Worm (Caenorhabditis elegans) whole organism, L4 larva: ENCODE measurements around the gene B0238.9.

Experiments used
- D1046.2 ChIP-seq: fragments of 200-800 bp; sonication (Bioruptor generic); IDR thresholded peaks from 2 replicates; pipeline ENCODE4 v1.3.6; 2022; ENCODE audit warnings: missing genetic modification characterization, missing compliant biosample characterization
- F10B5.3 ChIP-seq: sonication (generic microtip); optimal IDR thresholded peaks from 2 replicates; lab custom pipeline; 2016; ENCODE audit warnings: mild to moderate bottlenecking, missing genetic modification characterization, missing compliant biosample characterization
- F37D6.2 ChIP-seq: sonication (generic microtip); optimal IDR thresholded peaks from 2 replicates; lab custom pipeline; 2016; ENCODE audit warnings: mild to moderate bottlenecking, missing genetic modification characterization, missing compliant biosample characterization
- F44E2.7 ChIP-seq: fragments of 200-800 bp; sonication (Bioruptor generic); IDR thresholded peaks from 2 replicates; pipeline ENCODE4 v2.1.2; 2022; ENCODE audit warnings: missing genetic modification characterization, missing compliant biosample characterization
- Y105C5A.15 ChIP-seq: fragments of 200-800 bp; sonication (Bioruptor generic); IDR thresholded peaks from 2 replicates; pipeline ENCODE4 v1.3.6; 2022; ENCODE audit warnings: missing genetic modification characterization, missing compliant biosample characterization
- Y75B8A.6 ChIP-seq: fragments of 200-800 bp; sonication (Bioruptor generic); IDR thresholded peaks from 2 replicates; pipeline ENCODE4 v1.3.6; 2022; ENCODE audit warnings: missing genetic modification reagents, missing genetic modification characterization, missing compliant biosample characterization
- ZK337.2 ChIP-seq: fragments of 200-800 bp; sonication (Bioruptor generic); IDR thresholded peaks from 2 replicates; pipeline ENCODE4 v1.3.6; 2022; ENCODE audit warnings: missing genetic modification reagents, missing genetic modification characterization, missing compliant biosample characterization
- ama-1 ChIP-seq: fragments of 150-350 bp; optimal IDR thresholded peaks from 2 replicates; lab custom pipeline; 2014; ENCODE audit warnings: inconsistent platforms, mixed read lengths
- arid-1 ChIP-seq: fragments of 200-800 bp; sonication (Bioruptor generic); conservative IDR thresholded peaks from 2 replicates; pipeline ENCODE4 v1.3.6; 2022; ENCODE audit warnings: missing genetic modification reagents, missing genetic modification characterization, missing compliant biosample characterization
- attf-4 ChIP-seq: sonication (generic microtip); optimal IDR thresholded peaks from 3 replicates; lab custom pipeline; 2017; ENCODE audit warnings: missing biosample characterization, missing genetic modification characterization
- ceh-20 ChIP-seq: fragments of 200-800 bp; sonication (Bioruptor generic); IDR thresholded peaks from 2 replicates; pipeline ENCODE4 v1.3.6; 2022; ENCODE audit warnings: missing genetic modification reagents, missing genetic modification characterization, missing compliant biosample characterization
- ctbp-1 ChIP-seq: fragments of 200-800 bp; sonication (Bioruptor generic); IDR thresholded peaks from 2 replicates; pipeline ENCODE4 v1.3.6; 2022; ENCODE audit warnings: missing genetic modification reagents, missing genetic modification characterization, missing compliant biosample characterization
- daf-16 ChIP-seq, 3 experiments: sonication (generic microtip); optimal IDR thresholded peaks; 2 replicates each; lab custom pipeline; 2016 to 2017; ENCODE audit warnings: missing genetic modification characterization in 3 of 3, missing genetic modification reagents in 3 of 3, mild to moderate bottlenecking in 2 of 3, missing compliant biosample characterization in 2 of 3, missing biosample characterization in 1 of 3, moderate library complexity in 1 of 3
- dmd-6 ChIP-seq: fragments of 200-800 bp; sonication (Bioruptor generic); IDR thresholded peaks from 2 replicates; pipeline ENCODE4 v1.3.6; 2022; ENCODE audit warnings: missing genetic modification reagents, missing genetic modification characterization, missing compliant biosample characterization
- duxl-1 ChIP-seq: sonication (generic microtip); optimal IDR thresholded peaks from 2 replicates; lab custom pipeline; 2016; ENCODE audit warnings: mild to moderate bottlenecking, missing genetic modification characterization, moderate library complexity, missing compliant biosample characterization; ENCODE audit not compliant: poor library complexity
- dve-1 ChIP-seq: sonication (generic microtip); optimal IDR thresholded peaks from 2 replicates; lab custom pipeline; 2017; ENCODE audit warnings: antibody characterized with exemption, mild to moderate bottlenecking, missing genetic modification characterization, missing compliant biosample characterization; ENCODE audit not compliant: insufficient read depth
- fkh-10 ChIP-seq: fragments of 150-350 bp; optimal IDR thresholded peaks from 2 replicates; lab custom pipeline; 2014; ENCODE audit warnings: missing biosample characterization, missing genetic modification reagents, missing genetic modification characterization
- gei-8 ChIP-seq: fragments of 200-800 bp; sonication (Bioruptor generic); optimal IDR thresholded peaks from 2 replicates; lab custom pipeline; 2018; ENCODE audit warnings: mild to moderate bottlenecking, missing genetic modification characterization, missing compliant biosample characterization
- hif-1 ChIP-seq, 2 experiments: sonication (generic microtip); optimal IDR thresholded peaks; 2 replicates each; lab custom pipeline; 2016 to 2017; ENCODE audit warnings: missing compliant biosample characterization in 2 of 2, missing genetic modification characterization in 2 of 2, missing genetic modification reagents in 2 of 2, missing genotype in 2 of 2, mild to moderate bottlenecking in 1 of 2
- hlh-11 ChIP-seq: fragments of 200-800 bp; sonication (Bioruptor generic); optimal IDR thresholded peaks from 2 replicates; lab custom pipeline; 2018; ENCODE audit warnings: mild to moderate bottlenecking, missing genetic modification characterization, missing compliant biosample characterization
- hlh-30 ChIP-seq: sonication (generic microtip); optimal IDR thresholded peaks from 2 replicates; lab custom pipeline; 2017; ENCODE audit warnings: antibody characterized with exemption, mild to moderate bottlenecking, missing genetic modification characterization, missing compliant biosample characterization; ENCODE audit not compliant: insufficient read depth
- jun-1 ChIP-seq: fragments of 150-350 bp; optimal IDR thresholded peaks from 2 replicates; lab custom pipeline; 2014; ENCODE audit warnings: missing biosample characterization, missing genetic modification reagents, missing genetic modification characterization
- lin-1 ChIP-seq: fragments of 200-800 bp; sonication (Bioruptor generic); IDR thresholded peaks from 2 replicates; pipeline ENCODE4 v1.3.6; 2022; ENCODE audit warnings: missing genetic modification reagents, missing genetic modification characterization, missing compliant biosample characterization
- lin-38 ChIP-seq: fragments of 200-800 bp; sonication (Bioruptor generic); IDR thresholded peaks from 2 replicates; pipeline ENCODE4 v1.3.6; 2022; ENCODE audit warnings: missing genetic modification reagents, missing genetic modification characterization, missing compliant biosample characterization
- lir-3 ChIP-seq: sonication (generic microtip); optimal IDR thresholded peaks from 2 replicates; lab custom pipeline; 2016; ENCODE audit warnings: mild to moderate bottlenecking, missing genetic modification characterization, missing compliant biosample characterization
- madf-5 ChIP-seq, 2 experiments: fragments of 200-800 bp; sonication (Bioruptor generic); IDR thresholded peaks; 2 replicates each; pipeline ENCODE4 v1.3.6; 2022; ENCODE audit warnings: missing compliant biosample characterization in 2 of 2, missing genetic modification characterization in 2 of 2
- madf-9 ChIP-seq: fragments of 200-800 bp; sonication (Bioruptor generic); conservative IDR thresholded peaks from 2 replicates; pipeline ENCODE4 v1.3.6; 2022; ENCODE audit warnings: missing genetic modification reagents, missing genetic modification characterization, missing compliant biosample characterization
- mdt-29 ChIP-seq: fragments of 200-800 bp; sonication (Bioruptor generic); IDR thresholded peaks from 2 replicates; pipeline ENCODE4 v1.3.6; 2022; ENCODE audit warnings: missing genetic modification reagents, missing genetic modification characterization, missing compliant biosample characterization
- mes-2 ChIP-seq: sonication (generic microtip); optimal IDR thresholded peaks from 2 replicates; lab custom pipeline; 2016; ENCODE audit warnings: missing genotype, mild to moderate bottlenecking, missing genetic modification characterization, missing compliant biosample characterization; ENCODE audit not compliant: poor library complexity, severe bottlenecking
- mxl-2 ChIP-seq: fragments of 200-800 bp; sonication (Bioruptor generic); conservative IDR thresholded peaks from 2 replicates; pipeline ENCODE4 v1.3.6; 2022; ENCODE audit warnings: missing genetic modification reagents, missing genetic modification characterization, missing compliant biosample characterization
- nhr-28 ChIP-seq: fragments of 150-350 bp; optimal IDR thresholded peaks from 2 replicates; lab custom pipeline; 2014; ENCODE audit warnings: missing biosample characterization, missing genetic modification characterization
- nhr-41 ChIP-seq: fragments of 200-800 bp; sonication (Bioruptor generic); IDR thresholded peaks from 2 replicates; pipeline ENCODE4 v1.3.6; 2022; ENCODE audit warnings: missing genetic modification reagents, missing genetic modification characterization, missing compliant biosample characterization
- nhr-42 ChIP-seq: fragments of 200-800 bp; sonication (Bioruptor generic); IDR thresholded peaks from 2 replicates; pipeline ENCODE4 v1.3.6; 2022; ENCODE audit warnings: missing genetic modification characterization, missing compliant biosample characterization
- nhr-48 ChIP-seq: sonication (generic microtip); optimal IDR thresholded peaks from 2 replicates; lab custom pipeline; 2016; ENCODE audit warnings: mild to moderate bottlenecking, missing genetic modification characterization, missing compliant biosample characterization
- nhr-6 ChIP-seq: fragments of 150-350 bp; optimal IDR thresholded peaks from 2 replicates; lab custom pipeline; 2014; ENCODE audit warnings: missing biosample characterization, missing genetic modification characterization
- pha-4 ChIP-seq, 2 experiments: fragments of 150-350 bp in 1 of 2; fragments of 200-800 bp in 1 of 2; sonication (Bioruptor generic) in 1 of 2; IDR thresholded peaks in 1 of 2; optimal IDR thresholded peaks in 1 of 2; 2 replicates each; pipeline versions ENCODE4 v1.3.6 to Lab custom; 2014 to 2022; ENCODE audit warnings: missing genetic modification characterization in 2 of 2, missing genetic modification reagents in 2 of 2, missing biosample characterization in 1 of 2, missing compliant biosample characterization in 1 of 2
- php-3 ChIP-seq: fragments of 200-800 bp; sonication (Bioruptor generic); IDR thresholded peaks from 2 replicates; pipeline ENCODE4 v1.3.6; 2022; ENCODE audit warnings: missing genetic modification reagents, missing genetic modification characterization, missing compliant biosample characterization
- pqm-1 ChIP-seq: sonication (generic microtip); optimal IDR thresholded peaks from 2 replicates; lab custom pipeline; 2017; ENCODE audit warnings: missing biosample characterization, missing genetic modification characterization
- rbr-2 ChIP-seq: sonication (generic microtip); optimal IDR thresholded peaks from 2 replicates; lab custom pipeline; 2016; ENCODE audit warnings: missing genotype, missing genetic modification characterization, missing compliant biosample characterization
- saeg-2 ChIP-seq: fragments of 200-800 bp; sonication (Bioruptor generic); IDR thresholded peaks from 2 replicates; pipeline ENCODE4 v1.3.6; 2022; ENCODE audit warnings: missing genetic modification reagents, missing genetic modification characterization, missing compliant biosample characterization
- set-16 ChIP-seq: fragments of 200-800 bp; sonication (Bioruptor generic); IDR thresholded peaks from 2 replicates; pipeline ENCODE4 v1.3.6; 2022; ENCODE audit warnings: missing genetic modification reagents, missing genetic modification characterization, missing compliant biosample characterization
- snpc-1.2 ChIP-seq: fragments of 200-800 bp; sonication (Bioruptor generic); IDR thresholded peaks from 2 replicates; pipeline ENCODE4 v1.3.6; 2022; ENCODE audit warnings: missing genetic modification reagents, missing genetic modification characterization, missing compliant biosample characterization
- tra-1 ChIP-seq: fragments of 200-800 bp; sonication (Bioruptor generic); IDR thresholded peaks from 2 replicates; pipeline ENCODE4 v1.3.6; 2022; ENCODE audit warnings: missing genetic modification reagents, missing genetic modification characterization, missing compliant biosample characterization
- unc-62 ChIP-seq, 3 experiments: fragments of 150-350 bp in 1 of 3; sonication (generic microtip); optimal IDR thresholded peaks in 2 of 3; peaks in 1 of 3; 1 replicate in 1 of 3; 2 replicates in 2 of 3; lab custom pipeline; 2014 to 2017; ENCODE audit warnings: missing biosample characterization in 3 of 3, missing genetic modification characterization in 3 of 3, missing genetic modification reagents in 3 of 3, missing genotype in 1 of 3
- zfp-2 ChIP-seq: sonication (generic microtip); optimal IDR thresholded peaks from 2 replicates; lab custom pipeline; 2016; ENCODE audit warnings: mild to moderate bottlenecking, missing genetic modification characterization, missing compliant biosample characterization
- ztf-11 ChIP-seq: fragments of 150-350 bp; optimal IDR thresholded peaks from 2 replicates; lab custom pipeline; 2014; ENCODE audit warnings: missing biosample characterization, missing genetic modification characterization

The B0238.9 gene

DNA sequence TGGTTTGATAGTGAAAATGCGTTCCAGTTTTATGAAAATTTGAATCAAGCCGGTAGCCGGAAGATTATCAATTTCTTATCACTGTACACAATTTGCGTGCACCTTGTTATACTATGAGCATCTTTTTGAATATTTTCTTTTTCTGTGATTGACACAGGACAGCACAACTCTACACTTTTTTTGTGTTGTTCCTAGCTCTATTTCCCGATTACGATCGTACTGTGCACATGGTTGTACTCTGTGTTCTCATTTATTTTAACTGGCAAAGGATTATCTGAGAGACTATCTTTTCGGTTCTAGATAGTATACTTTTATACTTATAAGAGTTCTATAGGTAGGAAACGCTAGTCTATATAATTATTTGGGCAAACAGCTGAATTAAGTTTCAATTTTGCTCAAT, 5.9 kb downstream of the B0238.9 start:
- TF ChIP-seq daf-16 (GFP tag; optimal IDR thresholded peaks at IDR 0.05; lab: Kevin White, UChicago) (no peak), daf-16 (tag; optimal IDR thresholded peaks at IDR 0.05; lab: Kevin White, UChicago) (peak; percentile 51), dmd-6 (peak; percentile 53), rbr-2 (tag; lab: Kevin White, UChicago) (no peak), mes-2 (no peak), ztf-11 (tag; lab: Kevin White, UChicago) (no peak), fkh-10 (GFP tag; lab: Kevin White, UChicago) (no peak), F44E2.7 (no peak), lin-38 (0 out of 2 replicates have a peak, but pooled peaks have one; percentile 7), F10B5.3 (no peak), nhr-28 (peak; percentile 7)

DNA sequence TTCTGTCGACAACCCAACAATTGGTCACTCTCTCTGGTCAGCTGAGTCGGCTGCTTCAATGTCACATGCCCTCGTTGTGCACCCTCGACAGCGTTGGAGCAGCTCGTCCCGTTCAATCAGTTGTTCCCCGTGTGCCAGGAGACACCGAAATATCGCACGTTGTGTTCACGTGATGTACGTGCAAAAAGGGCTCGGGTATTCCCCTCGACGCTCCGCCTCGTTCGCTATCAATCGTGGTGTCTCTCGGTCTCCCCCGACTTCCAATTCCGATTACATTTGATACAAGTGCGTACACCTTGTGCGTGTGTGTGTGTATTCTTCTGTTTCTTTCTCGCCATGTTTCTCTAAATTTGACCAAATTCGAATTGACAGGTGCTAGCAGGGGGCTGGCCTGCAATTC, 6.4 kb downstream of the B0238.9 start:
- TF ChIP-seq unc-62 (GFP tag; optimal IDR thresholded peaks at IDR 0.05 in 1 of 2; lab: Kevin White, UChicago): peak in 1 of 2 experiments; percentile 93
- no peak for TF ChIP-seq unc-62 (tag; optimal IDR thresholded peaks at IDR 0.05; lab: Kevin White, UChicago)
- peak; percentile 46; the same call in 1 of the 2 replicates for TF ChIP-seq mdt-29
- no peak for TF ChIP-seq snpc-1.2 (GFP tag; lab: Robert Waterston, UW)
- TF ChIP-seq set-16: peak; percentile 70
- no peak for TF ChIP-seq nhr-6 (tag; lab: Kevin White, UChicago)
- TF ChIP-seq duxl-1 (tag; lab: Kevin White, UChicago): peak; percentile 74
- 0 out of 2 replicates have a peak, but pooled peaks have one; percentile 20 for TF ChIP-seq nhr-41 (GFP tag; lab: Robert Waterston, UW)
- peak; percentile 57; the same call in 1 of the 2 replicates for TF ChIP-seq nhr-42 (GFP tag; lab: Robert Waterston, UW)
- no peak; the same call in 1 of the 2 replicates for TF ChIP-seq pha-4 (GFP tag; IDR thresholded peaks at IDR 0.05; lab: Robert Waterston, UW)
- no peak for TF ChIP-seq pha-4 (tag; optimal IDR thresholded peaks at IDR 0.05; lab: Kevin White, UChicago)
- peak; percentile 42 to 80 for TF ChIP-seq daf-16 (GFP tag; optimal IDR thresholded peaks at IDR 0.05; lab: Kevin White, UChicago)
- peak; percentile 76 for TF ChIP-seq daf-16 (tag; optimal IDR thresholded peaks at IDR 0.05; lab: Kevin White, UChicago)
- peak; percentile 40; the same call in 1 of the 2 replicates for TF ChIP-seq php-3 (GFP tag; lab: Robert Waterston, UW)
- no peak for TF ChIP-seq lir-3
- TF ChIP-seq Y105C5A.15 (GFP tag; lab: Robert Waterston, UW): no peak
- TF ChIP-seq ctbp-1 (GFP tag; lab: Robert Waterston, UW): no peak
- TF ChIP-seq D1046.2 (GFP tag; lab: Robert Waterston, UW): peak; percentile 80
- peak; percentile 61 for TF ChIP-seq pqm-1
- no peak for TF ChIP-seq ztf-11 (tag; lab: Kevin White, UChicago)
- peak; percentile 78 for TF ChIP-seq dve-1
- TF ChIP-seq mes-2: peak; percentile 31
- TF ChIP-seq ama-1 (lab: Kevin White, UChicago): no peak
- no peak for TF ChIP-seq madf-9 (GFP tag; lab: Robert Waterston, UW)
- 0 out of 2 replicates have a peak, but pooled peaks have one; percentile 20 for TF ChIP-seq ceh-20 (GFP tag; lab: Robert Waterston, UW)
- TF ChIP-seq gei-8 (GFP tag; lab: Kevin White, UChicago): peak; percentile 82
- no peak for TF ChIP-seq F10B5.3
- TF ChIP-seq tra-1 (GFP tag; lab: Robert Waterston, UW): peak; percentile 89
- peak; percentile 97 for TF ChIP-seq mxl-2 (GFP tag; lab: Robert Waterston, UW)
- TF ChIP-seq nhr-48 (tag; lab: Kevin White, UChicago): peak; percentile 98
- peak; percentile 99 for TF ChIP-seq dmd-6
- no peak for TF ChIP-seq madf-5 (GFP tag; IDR thresholded peaks at IDR 0.05; lab: Robert Waterston, UW)
- no peak for TF ChIP-seq attf-4 (tag; lab: Kevin White, UChicago)
- TF ChIP-seq saeg-2 (GFP tag; lab: Robert Waterston, UW): peak; percentile 95
- no peak for TF ChIP-seq F37D6.2 (tag; lab: Kevin White, UChicago)
- peak; percentile 93 for TF ChIP-seq hlh-30 (tag; lab: Kevin White, UChicago)
- no peak for TF ChIP-seq zfp-2
- peak; percentile 33 for TF ChIP-seq jun-1 (tag; lab: Kevin White, UChicago)
- TF ChIP-seq Y75B8A.6 (GFP tag; lab: Robert Waterston, UW): no peak
- peak; percentile 93 for TF ChIP-seq lin-1 (GFP tag; lab: Robert Waterston, UW)
- TF ChIP-seq hif-1 (tag; optimal IDR thresholded peaks at IDR 0.05; lab: Kevin White, UChicago): peak; percentile 13 to 82
- TF ChIP-seq arid-1 (GFP tag; lab: Robert Waterston, UW): peak; percentile 50; the same call in 1 of the 2 replicates
- TF ChIP-seq hlh-11 (tag; lab: Kevin White, UChicago): peak; percentile 98
- no peak for TF ChIP-seq ZK337.2 (GFP tag; lab: Robert Waterston, UW)
